Worm (Caenorhabditis elegans): Measurements from ENCODE around the gene xpb-1.
A peak's percentile ranks its signal among the peaks of the same experiment; 100 is the strongest.

The xpb-1 gene

DNA sequence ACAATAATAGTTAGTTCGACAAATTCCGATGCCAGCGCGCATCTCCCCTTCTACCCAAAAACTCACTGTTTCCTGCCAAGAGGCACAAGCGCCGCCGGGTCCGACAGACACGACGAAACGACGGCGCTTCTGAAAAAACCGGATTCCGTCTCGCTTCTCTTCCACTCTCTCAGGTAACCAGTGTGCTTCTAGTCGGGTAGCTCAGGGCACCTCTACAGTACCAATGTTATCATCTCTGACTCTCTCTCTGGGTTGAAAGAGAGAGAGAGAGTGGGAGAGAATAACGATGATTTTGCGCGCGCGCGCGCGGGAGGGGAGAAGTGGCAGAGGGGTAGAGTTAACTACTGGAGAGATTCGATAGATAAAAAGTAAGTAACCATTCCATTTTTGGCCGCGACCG lies 30.4 kb downstream of the xpb-1 start:
- TF ChIP-seq egrh-3 (GFP tag; IDR thresholded peaks at IDR 0.05), result peak; percentile 51; the same call in 1 of the 2 replicates
- no peak for TF ChIP-seq somi-1 (GFP tag; optimal IDR thresholded peaks at IDR 0.05)
- TF ChIP-seq zfh-2 (GFP tag; conservative IDR thresholded peaks at IDR 0.05), result peak; percentile 85
- TF ChIP-seq mel-28 (tag; optimal IDR thresholded peaks at IDR 0.05; ENCODE audit: borderline replicate concordance), result no peak
- no peak for TF ChIP-seq madf-3 (GFP tag; IDR thresholded peaks at IDR 0.05)
- 0 out of 2 replicates have a peak, but pooled peaks have one; percentile 69 for TF ChIP-seq lin-26 (GFP tag; IDR thresholded peaks at IDR 0.05)

DNA sequence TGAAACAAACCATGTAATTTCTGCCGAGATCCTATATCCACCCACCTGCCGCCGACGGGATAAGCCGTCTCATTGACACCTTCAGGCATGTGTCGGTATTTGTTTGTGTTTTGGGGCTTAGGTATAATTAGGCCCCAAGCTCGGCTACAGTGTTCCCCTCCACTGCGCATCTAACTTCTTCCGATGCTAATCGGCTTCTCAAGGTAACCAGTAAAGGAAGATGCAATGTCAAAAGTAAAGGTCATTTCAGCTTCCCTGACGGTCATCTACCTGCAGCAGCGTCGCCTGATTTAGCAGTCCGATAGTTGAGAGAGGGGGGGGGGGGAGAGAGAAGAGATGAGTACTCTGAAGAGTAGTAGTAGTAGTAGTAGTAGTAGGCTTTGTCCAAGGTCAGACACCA lies 31.8 kb downstream of the xpb-1 start:
- no peak for TF ChIP-seq sea-2 (GFP tag; IDR thresholded peaks at IDR 0.05)

DNA sequence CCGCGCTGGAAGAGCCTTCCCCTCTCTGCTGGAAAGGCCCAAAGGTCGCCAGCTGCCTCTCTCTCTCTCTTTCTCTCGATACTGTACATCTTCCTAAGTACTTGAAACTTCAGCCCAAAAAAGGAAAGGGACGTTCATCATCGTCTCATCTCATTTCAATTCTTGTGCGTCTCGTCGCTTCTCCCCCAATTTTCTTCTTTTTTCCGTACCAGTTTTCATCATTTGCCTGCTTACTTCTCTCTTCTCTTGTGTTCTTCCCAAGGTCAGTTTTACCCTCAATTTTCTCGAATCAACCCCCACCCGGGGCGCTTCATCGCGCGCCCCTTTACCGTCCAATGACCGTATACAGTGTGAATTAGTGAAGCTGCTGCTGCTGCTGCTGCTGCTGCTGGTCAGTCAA lies 33.2 kb downstream of the xpb-1 start:
- TF ChIP-seq zfh-2 (GFP tag; conservative IDR thresholded peaks at IDR 0.05), result peak; percentile 48; the same call in 1 of the 2 replicates
- no peak for TF ChIP-seq cebp-2 (GFP tag; IDR thresholded peaks at IDR 0.05)
- TF ChIP-seq lin-26 (GFP tag; IDR thresholded peaks at IDR 0.05), result 0 out of 2 replicates have a peak, but pooled peaks have one; percentile 37

DNA sequence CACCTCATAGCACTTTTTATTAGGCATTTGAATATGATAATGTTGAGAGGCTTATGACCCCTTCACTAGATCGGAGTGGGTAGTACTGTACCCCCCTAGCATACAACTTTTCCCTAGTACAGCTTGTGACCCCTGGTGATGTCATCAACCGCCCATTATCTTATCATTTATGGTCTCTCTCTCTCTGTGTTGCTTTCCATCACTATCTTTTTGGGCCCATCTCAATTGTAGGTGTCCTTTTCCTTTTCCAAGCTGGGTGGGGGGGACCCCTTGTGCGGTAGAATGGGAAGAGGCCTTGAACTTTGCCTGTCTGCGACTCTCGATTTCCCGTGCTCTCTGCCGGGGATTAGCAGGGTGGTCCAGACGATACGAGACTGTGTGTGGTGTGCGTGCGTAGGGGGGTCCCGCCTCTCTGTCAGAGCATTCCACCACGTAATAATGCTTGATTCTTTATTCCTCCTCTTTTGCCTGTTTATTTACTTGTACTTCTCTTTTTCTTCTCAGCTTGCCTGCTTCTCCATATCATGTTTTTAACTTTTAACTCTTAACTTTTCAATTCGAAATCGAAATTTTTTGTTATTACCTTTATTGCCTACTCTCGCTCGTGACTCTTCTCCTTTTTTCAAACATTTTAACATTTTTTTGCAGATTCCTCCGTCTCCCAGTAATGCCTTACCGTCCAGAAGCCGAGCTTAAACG lies 34.2 kb downstream of the xpb-1 start, which contains the start of gene ztf-29:
TSS of gene ztf-29 (plus strand) at position 649 of the 699 bp plus-strand sequence.
- TF ChIP-seq snpc-1.3 (tag; optimal IDR thresholded peaks at IDR 0.05; ENCODE audit: insufficient read depth) (no peak), nfyb-1 (GFP tag; IDR thresholded peaks at IDR 0.05) (0 out of 2 replicates have a peak, but pooled peaks have one; percentile 38), hmg-1.2 (GFP tag; IDR thresholded peaks at IDR 0.05) (peak; percentile 48)

DNA sequence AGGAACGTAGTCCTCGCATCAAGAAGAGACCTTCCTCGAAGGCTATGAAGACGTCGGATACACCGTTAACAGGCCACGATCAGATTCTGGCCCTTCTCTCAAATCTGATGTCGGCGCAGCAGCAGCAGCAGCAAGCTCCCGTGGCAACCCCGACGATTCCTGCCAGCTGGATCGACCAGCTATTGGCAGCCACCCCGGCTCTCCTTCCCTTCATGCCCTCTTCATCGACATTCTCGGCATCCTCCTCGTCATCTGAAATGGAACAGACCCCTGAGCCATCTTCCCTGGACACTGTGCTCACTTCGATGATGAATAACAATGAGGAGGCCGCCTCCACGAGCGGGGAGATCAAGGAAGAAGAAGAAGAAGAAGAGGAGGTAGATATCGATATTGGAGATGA lies 35.1 kb downstream of the xpb-1 start:
- TF ChIP-seq F33H1.4 (GFP tag; IDR thresholded peaks at IDR 0.05) (no peak), nhr-27 (tag; optimal IDR thresholded peaks at IDR 0.05) (no peak), mel-28 (tag; optimal IDR thresholded peaks at IDR 0.05; ENCODE audit: borderline replicate concordance) (no peak), madf-10 (tag; optimal IDR thresholded peaks at IDR 0.05) (no peak), dpl-1 (GFP tag; optimal IDR thresholded peaks at IDR 0.05) (no peak), nhr-90 (tag; optimal IDR thresholded peaks at IDR 0.05) (no peak), zfh-2 (GFP tag; conservative IDR thresholded peaks at IDR 0.05) (peak; percentile 54; the same call in 1 of the 2 replicates), egrh-3 (GFP tag; IDR thresholded peaks at IDR 0.05) (peak; percentile 22; the same call in 1 of the 2 replicates), ekl-4 (GFP tag; IDR thresholded peaks at IDR 0.05) (no peak), T07F8.4 (tag; optimal IDR thresholded peaks at IDR 0.05) (no peak), B0035.1 (tag; optimal IDR thresholded peaks at IDR 0.05) (no peak), ccch-3 (GFP tag; optimal IDR thresholded peaks at IDR 0.05) (no peak), ztf-18 (tag; optimal IDR thresholded peaks at IDR 0.05) (no peak)

DNA sequence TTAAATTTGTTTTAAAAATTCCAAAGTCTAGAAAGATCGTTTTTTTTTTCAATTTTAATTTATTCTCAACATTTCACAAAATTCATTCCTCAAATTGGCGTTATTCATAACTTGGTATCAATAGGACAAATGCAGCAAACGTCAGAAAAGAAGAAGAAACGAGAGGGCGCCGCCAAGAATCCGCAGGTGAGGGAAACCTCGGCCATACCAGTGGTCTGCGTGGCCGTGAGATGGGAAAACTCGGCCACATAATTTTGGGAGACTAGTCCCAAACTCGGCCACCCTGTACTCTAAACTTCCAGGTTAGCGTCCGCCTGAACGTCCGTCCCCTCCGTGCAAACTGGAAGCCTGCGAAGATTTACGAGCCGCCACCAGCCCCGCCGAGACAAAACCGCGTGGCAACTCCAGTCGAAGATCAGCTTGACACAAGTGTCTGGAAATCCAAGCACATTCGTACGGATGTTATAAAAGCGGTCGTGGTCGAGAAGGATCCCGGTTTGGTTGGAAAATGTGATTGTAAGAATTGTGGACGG lies 37.0 kb downstream of the xpb-1 start, which contains the start of gene Y66D12A.11:
TSS of gene Y66D12A.11 (plus strand) at position 51 of the 533 bp plus-strand sequence.
- TF ChIP-seq ceh-27 (GFP tag; optimal IDR thresholded peaks at IDR 0.05) (no peak), repo-1 (tag; optimal IDR thresholded peaks at IDR 0.05) (no peak), zfh-2 (GFP tag; conservative IDR thresholded peaks at IDR 0.05) (peak; percentile 63; the same call in 1 of the 2 replicates)

DNA sequence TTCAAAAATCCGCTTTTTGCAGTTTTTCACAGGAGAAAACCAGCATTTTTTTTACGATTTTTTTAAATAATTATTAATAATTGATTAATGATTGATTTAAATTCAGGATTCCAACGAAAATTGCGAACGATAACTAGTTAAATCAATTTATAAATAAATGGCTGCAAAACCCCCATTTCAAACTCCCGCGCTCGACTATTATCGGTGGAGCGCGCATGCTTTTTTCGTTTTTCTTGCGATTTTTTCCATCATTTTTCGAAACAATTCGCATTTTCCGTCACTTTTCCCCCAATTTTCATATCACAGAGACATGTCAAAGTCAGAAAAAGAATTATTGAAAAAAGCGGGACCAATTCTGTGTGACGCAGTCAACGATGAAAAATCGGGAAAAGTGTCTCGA lies 39.1 kb downstream of the xpb-1 start, which contains the start of gene Y66D12A.10:
TSS of gene Y66D12A.10 (plus strand) at position 273 of the 400 bp plus-strand sequence.
- TF ChIP-seq B0019.2 (GFP tag; conservative IDR thresholded peaks at IDR 0.05), result no peak
- no peak for TF ChIP-seq him-1 (tag; optimal IDR thresholded peaks at IDR 0.05)
- TF ChIP-seq hmg-20 (GFP tag; IDR thresholded peaks at IDR 0.05), result no peak
- TF ChIP-seq lin-54 (GFP tag; optimal IDR thresholded peaks at IDR 0.05), result peak; percentile 94
- no peak for TF ChIP-seq bed-1 (GFP tag; IDR thresholded peaks at IDR 0.05)
- peak; percentile 23 for TF ChIP-seq F23B12.7 (tag; optimal IDR thresholded peaks at IDR 0.05; ENCODE audit: insufficient read depth)
- peak in 1 of 3 experiments; percentile 84 for TF ChIP-seq lin-35 (GFP tag; optimal IDR thresholded peaks at IDR 0.05)
- TF ChIP-seq dpl-1 (GFP tag; optimal IDR thresholded peaks at IDR 0.05), result peak; percentile 68
- no peak for TF ChIP-seq ztf-6 (GFP tag; IDR thresholded peaks at IDR 0.05)
- TF ChIP-seq T26A5.8 (tag; optimal IDR thresholded peaks at IDR 0.05), result no peak
- peak; percentile 87 for TF ChIP-seq mcd-1 (GFP tag; IDR thresholded peaks at IDR 0.05)
- peak; percentile 79 for TF ChIP-seq efl-1 (GFP tag; optimal IDR thresholded peaks at IDR 0.05)
- TF ChIP-seq F33H1.4 (GFP tag; IDR thresholded peaks at IDR 0.05), result 0 out of 2 replicates have a peak, but pooled peaks have one; percentile 11

Measured in whole organism, young adult.